Worm (Caenorhabditis elegans) whole organism, L4/young adult: ENCODE results near the gene Y43F8C.16.

Experiments
- W03F9.2 ChIP-seq: fragments of 150-350 bp; optimal IDR thresholded peaks from 2 replicates; lab custom pipeline; 2014; ENCODE audit warnings: missing biosample characterization, missing genetic modification characterization
- dao-5 ChIP-seq: sonication (generic microtip); optimal IDR thresholded peaks from 2 replicates; lab custom pipeline; 2016; ENCODE audit warnings: missing genotype, missing genetic modification characterization, moderate library complexity, missing compliant biosample characterization
- him-1 ChIP-seq: sonication (generic microtip); optimal IDR thresholded peaks from 2 replicates; lab custom pipeline; 2016; ENCODE audit warnings: missing genotype, missing genetic modification reagents, missing genetic modification characterization, missing compliant biosample characterization

Y43F8C.16 gene

ce11 chrV:19715419-19715818, at the start of gene Y43F8C.16:
Gene Y43F8C.16, minus strand, starts transcription at chrV:19715519.
- TF ChIP-seq him-1 (tag; lab: Kevin White, UChicago) (no peak), W03F9.2 (tag; lab: Kevin White, UChicago) (no peak), dao-5 (tag; lab: Kevin White, UChicago) (no peak)

ce11 chrV:19760751-19761150, 45.4 kb upstream of the Y43F8C.16 start, which contains the start of gene M162.5:
Gene M162.5, plus strand, starts transcription at chrV:19761051.
- TF ChIP-seq W03F9.2 (tag; lab: Kevin White, UChicago) (no peak), him-1 (tag; lab: Kevin White, UChicago) (no peak), dao-5 (tag; lab: Kevin White, UChicago) (no peak)

DNA sequence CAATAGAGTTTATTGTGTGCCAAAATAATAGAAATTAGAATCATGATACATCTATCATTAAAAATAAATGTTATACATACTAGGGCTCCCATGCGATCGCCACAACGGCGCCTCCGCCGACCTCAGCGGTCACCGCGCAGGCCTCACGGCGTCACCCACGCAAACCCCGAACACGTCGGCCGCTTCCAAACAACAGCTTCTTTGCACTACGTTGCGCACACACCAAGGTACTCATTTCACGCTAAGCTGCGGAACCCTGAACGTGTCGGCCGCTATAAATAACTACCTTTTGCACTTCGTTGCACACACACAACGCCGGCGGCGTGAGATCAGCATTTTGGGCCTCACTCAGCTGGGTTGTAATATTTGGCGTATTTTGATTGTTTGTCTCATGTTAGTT, 44.0 kb upstream of the Y43F8C.16 start:
- TF ChIP-seq W03F9.2 (tag; lab: Kevin White, UChicago) (no peak), dao-5 (tag; lab: Kevin White, UChicago) (no peak), him-1 (tag; lab: Kevin White, UChicago) (no peak)

- TF ChIP-seq him-1 (tag; lab: Kevin White, UChicago) (no peak), dao-5 (tag; lab: Kevin White, UChicago) (no peak), W03F9.2 (tag; lab: Kevin White, UChicago) (no peak)
Observed at ce11 chrV:19756253-19756652, 40.9 kb upstream of the Y43F8C.16 start, which contains the start of gene W04E12.9. Gene W04E12.9, plus strand, starts transcription at chrV:19756553.

ce11 chrV:19755260-19755659, 39.9 kb upstream of the Y43F8C.16 start, which contains the start of gene clec-50:
Gene clec-50, minus strand, starts transcription at chrV:19755368.
- TF ChIP-seq him-1 (tag; lab: Kevin White, UChicago) (no peak), dao-5 (tag; lab: Kevin White, UChicago) (no peak), W03F9.2 (tag; lab: Kevin White, UChicago) (no peak)

- no peak for TF ChIP-seq W03F9.2 (tag; lab: Kevin White, UChicago)
Observed at ce11 chrV:19754331-19754730, 39.0 kb upstream of the Y43F8C.16 start.

DNA sequence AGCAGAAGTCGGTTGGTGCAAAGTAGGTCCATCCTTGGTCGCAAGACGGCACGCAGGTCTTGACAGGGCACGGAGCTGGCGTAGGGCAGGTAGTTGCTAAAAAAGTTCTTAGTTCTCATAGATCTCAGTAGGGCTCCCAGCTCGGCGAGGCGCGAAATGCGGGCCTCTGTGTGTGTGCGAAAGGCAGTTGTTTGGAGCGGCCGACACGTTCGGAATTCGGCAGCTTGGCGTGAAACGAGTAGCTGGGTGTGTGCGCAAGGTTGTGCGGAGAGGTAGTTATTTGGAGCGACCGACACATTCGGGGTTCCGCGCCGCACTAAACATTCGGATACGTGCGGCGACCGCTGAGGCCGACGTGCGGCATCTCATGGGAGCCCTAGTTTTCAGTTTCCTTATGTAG, 37.6 kb upstream of the Y43F8C.16 start:
- no peak for TF ChIP-seq W03F9.2 (tag; lab: Kevin White, UChicago)
- no peak for TF ChIP-seq dao-5 (tag; lab: Kevin White, UChicago)
- no peak for TF ChIP-seq him-1 (tag; lab: Kevin White, UChicago)

DNA sequence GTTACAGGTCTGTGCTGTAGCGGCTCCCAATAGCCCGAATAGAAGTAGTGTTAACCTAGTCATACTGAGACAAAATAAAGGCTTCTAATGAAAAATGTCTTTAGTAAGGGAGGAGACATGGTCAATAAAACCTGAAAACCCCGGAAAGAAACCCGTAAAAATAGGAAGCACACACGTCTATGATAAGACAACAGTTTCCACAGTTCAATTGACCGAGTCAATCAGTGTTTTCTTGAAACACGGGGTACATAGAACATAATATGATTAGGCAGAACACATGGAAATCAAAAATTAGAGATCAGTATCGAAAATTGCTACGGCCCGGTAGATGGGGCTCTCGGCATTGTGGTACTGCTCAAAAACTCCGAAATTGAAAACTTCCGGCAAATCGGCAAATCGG, 35.8 kb upstream of the Y43F8C.16 start, which contains the start of gene clec-49:
clec-49 (minus strand) TSS at position 103 of the 400 bp plus-strand sequence.
- TF ChIP-seq dao-5 (tag; lab: Kevin White, UChicago), result no peak
- TF ChIP-seq W03F9.2 (tag; lab: Kevin White, UChicago), result no peak
- TF ChIP-seq him-1 (tag; lab: Kevin White, UChicago), result no peak

ce11 chrV:19747144-19747543, 31.8 kb upstream of the Y43F8C.16 start:
- TF ChIP-seq dao-5 (tag; lab: Kevin White, UChicago), result no peak
- TF ChIP-seq W03F9.2 (tag; lab: Kevin White, UChicago), result no peak
- no peak for TF ChIP-seq him-1 (tag; lab: Kevin White, UChicago)

DNA sequence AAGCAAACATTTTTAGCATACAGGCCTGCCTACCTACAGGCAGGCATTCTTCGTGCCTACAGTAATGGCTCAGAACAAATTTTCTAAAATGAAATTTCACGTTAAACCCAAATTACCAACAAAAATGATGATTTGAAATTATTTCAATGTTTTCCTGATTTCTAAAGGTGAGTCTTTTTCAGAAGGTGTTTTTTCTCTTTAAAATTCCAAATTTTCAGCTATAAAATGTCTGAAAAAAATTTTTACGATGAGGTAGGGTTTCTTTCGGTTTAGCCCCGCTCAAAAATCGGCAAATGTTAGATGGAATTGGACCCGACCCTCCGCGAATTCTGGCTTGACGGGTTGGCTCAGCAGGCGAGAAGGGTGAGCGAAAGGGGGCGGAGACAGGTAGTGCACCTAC, 30.5 kb upstream of the Y43F8C.16 start, which contains the start of gene W04E12.5:
W04E12.5 (plus strand) TSS at position 301 of the 400 bp plus-strand sequence.
- TF ChIP-seq him-1 (tag; lab: Kevin White, UChicago) (no peak), W03F9.2 (tag; lab: Kevin White, UChicago) (no peak), dao-5 (tag; lab: Kevin White, UChicago) (no peak)

ce11 chrV:19744210-19744609, 28.9 kb upstream of the Y43F8C.16 start:
- no peak for TF ChIP-seq W03F9.2 (tag; lab: Kevin White, UChicago)
- no peak for TF ChIP-seq dao-5 (tag; lab: Kevin White, UChicago)
- TF ChIP-seq him-1 (tag; lab: Kevin White, UChicago), result no peak

DNA sequence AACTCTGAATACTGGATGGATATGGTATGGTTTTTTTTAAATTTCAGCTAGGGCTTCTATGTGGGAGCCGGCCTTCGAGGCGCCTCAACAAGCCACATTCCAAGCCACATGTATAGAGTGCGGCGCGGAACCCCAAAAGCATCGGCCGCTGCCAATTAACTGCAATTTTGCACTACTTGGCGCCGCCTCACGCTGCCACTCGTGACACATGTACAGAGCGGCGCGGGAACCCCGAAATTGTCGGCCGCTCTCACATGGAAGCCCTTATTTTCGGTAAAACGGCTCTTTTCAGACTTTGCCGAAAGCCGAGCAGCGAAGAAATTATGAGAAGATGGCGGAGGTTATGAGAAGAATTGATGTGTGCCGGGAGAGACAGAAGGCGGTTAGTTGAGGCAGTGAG, 28.5 kb upstream of the Y43F8C.16 start:
- no peak for TF ChIP-seq W03F9.2 (tag; lab: Kevin White, UChicago)
- no peak for TF ChIP-seq dao-5 (tag; lab: Kevin White, UChicago)
- no peak for TF ChIP-seq him-1 (tag; lab: Kevin White, UChicago)

- no peak for TF ChIP-seq W03F9.2 (tag; lab: Kevin White, UChicago)
- no peak for TF ChIP-seq dao-5 (tag; lab: Kevin White, UChicago)
- TF ChIP-seq him-1 (tag; lab: Kevin White, UChicago), result no peak
Observed at ce11 chrV:19743305-19743704, 28.0 kb upstream of the Y43F8C.16 start, which contains the start of gene W04E12.4. Gene W04E12.4, plus strand, starts transcription at chrV:19743605.

- no peak for TF ChIP-seq W03F9.2 (tag; lab: Kevin White, UChicago)
- no peak for TF ChIP-seq dao-5 (tag; lab: Kevin White, UChicago)
- no peak for TF ChIP-seq him-1 (tag; lab: Kevin White, UChicago)
Observed at ce11 chrV:19741651-19742050, 26.3 kb upstream of the Y43F8C.16 start, which contains the start of gene W04E12.3. Gene W04E12.3, plus strand, starts transcription at chrV:19741951.
